Worm (Caenorhabditis elegans): ENCODE data around the gene ubq-1.

ubq-1 gene

ce11 chrIII:5990090-5990489, 50.0 kb downstream of the ubq-1 start:
- TF ChIP-seq lim-7 (GFP tag; IDR thresholded peaks at IDR 0.05) (no peak), hlh-30 (tag; optimal IDR thresholded peaks at IDR 0.05; ENCODE audit: insufficient read depth) (peak; percentile 21), F49E8.2 (tag; optimal IDR thresholded peaks at IDR 0.05; ENCODE audit: borderline replicate concordance) (no peak), dmd-6 (GFP tag; IDR thresholded peaks at IDR 0.05) (0 out of 2 replicates have a peak, but pooled peaks have one; percentile 12), ctbp-1 (GFP tag; IDR thresholded peaks at IDR 0.05) (peak; percentile 31; the same call in 1 of the 2 replicates), dpl-1 (GFP tag; optimal IDR thresholded peaks at IDR 0.05) (no peak), ces-1 (GFP tag; optimal IDR thresholded peaks at IDR 0.05) (no peak), ceh-62 (tag; optimal IDR thresholded peaks at IDR 0.05) (no peak), skn-1 (tag; optimal IDR thresholded peaks at IDR 0.05) (no peak), mxl-2 (GFP tag; conservative IDR thresholded peaks at IDR 0.05) (no peak), egl-43 (GFP tag; IDR thresholded peaks at IDR 0.05) (no peak), zip-11 (GFP tag; IDR thresholded peaks at IDR 0.05) (no peak), ZK546.5 (tag; optimal IDR thresholded peaks at IDR 0.05) (no peak), nhr-48 (tag; optimal IDR thresholded peaks at IDR 0.05) (no peak), lin-29 (GFP tag; IDR thresholded peaks at IDR 0.05) (no peak), dmd-8 (GFP tag; IDR thresholded peaks at IDR 0.05) (no peak), madf-5 (GFP tag; IDR thresholded peaks at IDR 0.05) (no peak), mdl-1 (tag; optimal IDR thresholded peaks at IDR 0.05) (no peak), gei-8 (GFP tag; optimal IDR thresholded peaks at IDR 0.05) (no peak), nhr-42 (GFP tag; IDR thresholded peaks at IDR 0.05) (no peak), ztf-11 (tag; optimal IDR thresholded peaks at IDR 0.05) (no peak), nhr-41 (GFP tag; IDR thresholded peaks at IDR 0.05) (no peak), lin-15B (tag; optimal IDR thresholded peaks at IDR 0.05) (no peak), hlh-11 (tag; optimal IDR thresholded peaks at IDR 0.05) (peak; percentile 9), lin-1 (GFP tag; IDR thresholded peaks at IDR 0.05) (no peak), aha-1 (tag) (no peak), Y48G9A.11 (GFP tag; IDR thresholded peaks at IDR 0.05) (no peak), zip-2 (tag; optimal IDR thresholded peaks at IDR 0.05) (no peak), ceh-44 (GFP tag; IDR thresholded peaks at IDR 0.05) (no peak), madf-9 (GFP tag; conservative IDR thresholded peaks at IDR 0.05) (no peak), fkh-10 (GFP tag; optimal IDR thresholded peaks at IDR 0.05) (peak; percentile 41)

DNA sequence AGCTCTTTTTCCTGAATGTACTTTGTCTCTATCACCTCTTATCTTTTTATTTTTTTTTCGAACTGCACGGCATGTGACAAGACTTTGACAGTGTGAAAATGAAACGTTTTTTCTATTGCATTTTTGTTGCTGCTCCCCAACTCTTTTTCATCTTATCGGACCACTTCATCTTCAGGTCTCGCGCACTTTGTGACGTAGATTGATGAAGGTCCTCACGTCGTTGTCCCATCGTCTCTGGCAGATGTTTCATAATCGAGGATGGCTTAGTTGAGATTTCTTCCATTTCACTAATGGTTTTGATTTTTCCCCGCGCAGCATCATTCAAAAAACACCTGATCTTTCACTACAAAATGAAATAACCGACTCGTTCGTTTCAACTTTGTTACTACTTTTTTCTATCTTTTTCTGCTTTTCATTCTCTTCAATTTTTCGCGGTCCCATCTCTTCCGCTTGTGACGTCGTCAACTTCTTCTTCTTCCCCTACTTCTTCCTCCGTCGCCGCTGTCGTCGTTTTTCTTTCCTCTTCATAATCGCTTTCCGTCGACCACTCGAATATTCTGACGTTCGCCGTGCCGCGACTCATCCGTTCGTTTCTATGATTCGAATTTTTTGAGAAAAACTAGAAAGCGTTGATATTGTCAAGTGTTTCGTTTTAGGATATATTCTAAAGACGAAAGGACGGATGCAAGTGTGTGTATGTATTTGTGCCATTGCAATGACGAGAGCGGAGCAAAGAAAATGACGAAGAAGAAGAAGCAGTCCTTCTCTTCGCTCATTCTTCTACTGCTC, 51.3 kb downstream of the ubq-1 start, which contains the start of gene T04C9.2:
TSS of gene T04C9.2 (plus strand) at position 739 of the 789 bp plus-strand sequence.
- peak in 1 of 2 experiments; percentile 20 for TF ChIP-seq lsy-2 (tag; optimal IDR thresholded peaks at IDR 0.05)
- no peak for TF ChIP-seq F26F4.8 (GFP tag; conservative IDR thresholded peaks at IDR 0.05)
- TF ChIP-seq lin-1 (GFP tag; IDR thresholded peaks at IDR 0.05) = no peak
- TF ChIP-seq ceh-20 (GFP tag; IDR thresholded peaks at IDR 0.05) = peak; percentile 57; the same call in 1 of the 2 replicates
- no peak for TF ChIP-seq unc-39 (tag; optimal IDR thresholded peaks at IDR 0.05)
- no peak for TF ChIP-seq Y75B8A.6 (GFP tag; IDR thresholded peaks at IDR 0.05)
- peak; percentile 51; the same call in 1 of the 2 replicates for TF ChIP-seq dmd-6 (GFP tag; IDR thresholded peaks at IDR 0.05)
- TF ChIP-seq nhr-76 (tag; optimal IDR thresholded peaks at IDR 0.05) = no peak
- TF ChIP-seq zip-2 (tag; optimal IDR thresholded peaks at IDR 0.05) = no peak
- no peak for TF ChIP-seq lim-7 (GFP tag; IDR thresholded peaks at IDR 0.05)
- no peak for TF ChIP-seq nhr-11 (tag; optimal IDR thresholded peaks at IDR 0.05)
- no peak for TF ChIP-seq mes-2 (tag; optimal IDR thresholded peaks at IDR 0.05; ENCODE audit: poor library complexity, severe bottlenecking)
- no peak for TF ChIP-seq nhr-28 (tag; optimal IDR thresholded peaks at IDR 0.05)
- peak; percentile 55 for TF ChIP-seq fkh-10 (GFP tag; optimal IDR thresholded peaks at IDR 0.05)
- TF ChIP-seq dmd-9 (GFP tag; IDR thresholded peaks at IDR 0.05) = no peak
- TF ChIP-seq php-3 (GFP tag; IDR thresholded peaks at IDR 0.05) = no peak
- no peak for TF ChIP-seq unc-130 (GFP tag; optimal IDR thresholded peaks at IDR 0.05)
- TF ChIP-seq ceh-62 (tag; optimal IDR thresholded peaks at IDR 0.05) = no peak
- TF ChIP-seq tra-1 (GFP tag; IDR thresholded peaks at IDR 0.05) = no peak
- TF ChIP-seq aha-1 (tag) = peak; percentile 82
- TF ChIP-seq ctbp-1 (GFP tag; IDR thresholded peaks at IDR 0.05) = 0 out of 2 replicates have a peak, but pooled peaks have one; percentile 45
- peak; percentile 44 for TF ChIP-seq hlh-11 (tag; optimal IDR thresholded peaks at IDR 0.05)
- TF ChIP-seq unc-62 (GFP tag; optimal IDR thresholded peaks at IDR 0.05 in 1 of 2) = no peak
- TF ChIP-seq unc-62 (tag; optimal IDR thresholded peaks at IDR 0.05) = no peak
- TF ChIP-seq madf-5 (GFP tag; IDR thresholded peaks at IDR 0.05) = no peak
- peak; percentile 38 for TF ChIP-seq hlh-30 (tag; optimal IDR thresholded peaks at IDR 0.05; ENCODE audit: insufficient read depth)
- no peak for TF ChIP-seq mep-1 (tag; optimal IDR thresholded peaks at IDR 0.05)
- TF ChIP-seq nhr-10 (tag; optimal IDR thresholded peaks at IDR 0.05) = no peak
- TF ChIP-seq T20F7.1 (GFP tag; optimal IDR thresholded peaks at IDR 0.05) = no peak
